Fruit fly (Drosophila melanogaster) whole organism, pupa: ENCODE data around the gene Gal.

Experiments
- CG10348 ChIP-seq: fragments of 200-800 bp; sonication (Bioruptor generic); IDR thresholded peaks from 2 replicates; pipeline ENCODE4 v1.3.6; 2022; ENCODE audit warnings: missing biosample characterization, missing genetic modification characterization
- CG12605 ChIP-seq: fragments of 200-800 bp; sonication (Bioruptor generic); IDR thresholded peaks from 2 replicates; pipeline ENCODE4 v1.3.6; 2022; ENCODE audit warnings: missing biosample characterization, missing genetic modification characterization
- CG13204 ChIP-seq: fragments of 200-800 bp; sonication (Bioruptor generic); optimal IDR thresholded peaks from 2 replicates; lab custom pipeline; 2018; ENCODE audit warnings: missing biosample characterization, mild to moderate bottlenecking, missing genetic modification characterization, moderate library complexity
- CG14655 ChIP-seq: fragments of 200-800 bp; sonication (Bioruptor generic); optimal IDR thresholded peaks from 3 replicates; lab custom pipeline; 2017; ENCODE audit warnings: mild to moderate bottlenecking, missing biosample characterization, missing genetic modification reagents, missing genetic modification characterization
- CG15710 ChIP-seq: fragments of 200-800 bp; sonication (Bioruptor generic); optimal IDR thresholded peaks from 2 replicates; lab custom pipeline; 2018; ENCODE audit warnings: missing biosample characterization, mild to moderate bottlenecking, missing genetic modification characterization, moderate library complexity
- CG17806 ChIP-seq: fragments of 200-800 bp; sonication (Bioruptor generic); optimal IDR thresholded peaks from 2 replicates; lab custom pipeline; 2018; ENCODE audit warnings: missing biosample characterization, mild to moderate bottlenecking, missing genetic modification characterization, moderate library complexity
- CG32121 ChIP-seq: fragments of 200-800 bp; sonication (Bioruptor generic); IDR thresholded peaks from 2 replicates; pipeline ENCODE4 v1.3.6; 2022; ENCODE audit warnings: missing biosample characterization, missing genetic modification characterization
- CG34367 ChIP-seq: fragments of 200-800 bp; sonication (Bioruptor generic); optimal IDR thresholded peaks from 2 replicates; lab custom pipeline; 2018; ENCODE audit warnings: missing biosample characterization, mild to moderate bottlenecking, missing genetic modification characterization
- CG4496 ChIP-seq: fragments of 200-800 bp; sonication (Bioruptor generic); IDR thresholded peaks from 3 replicates; pipeline ENCODE4 v1.3.6; 2022; ENCODE audit warnings: missing biosample characterization, missing genetic modification characterization
- CG8159 ChIP-seq: fragments of 200-800 bp; sonication (Bioruptor generic); optimal IDR thresholded peaks from 3 replicates; lab custom pipeline; 2018; ENCODE audit warnings: missing biosample characterization, mild to moderate bottlenecking, missing genetic modification characterization, moderate library complexity
- CG8301 ChIP-seq: fragments of 200-800 bp; sonication (Bioruptor generic); optimal IDR thresholded peaks from 2 replicates; lab custom pipeline; 2018; ENCODE audit warnings: missing biosample characterization, mild to moderate bottlenecking, missing genetic modification characterization
- CG9948 ChIP-seq: fragments of 200-800 bp; sonication (Bioruptor generic); optimal IDR thresholded peaks from 2 replicates; lab custom pipeline; 2018; ENCODE audit warnings: missing biosample characterization, mild to moderate bottlenecking, missing genetic modification characterization, moderate library complexity
- D1 ChIP-seq: fragments of 200-800 bp; sonication (Bioruptor generic); optimal IDR thresholded peaks from 2 replicates; lab custom pipeline; 2018; ENCODE audit warnings: missing biosample characterization, mild to moderate bottlenecking, missing genetic modification characterization, moderate library complexity
- EcR ChIP-seq: fragments of 200-800 bp; sonication (Bioruptor generic); optimal IDR thresholded peaks from 3 replicates; lab custom pipeline; 2019; ENCODE audit warnings: missing biosample characterization, missing genetic modification characterization, mild to moderate bottlenecking, moderate library complexity, missing genetic modification reagents
- Ets98B ChIP-seq: fragments of 200-800 bp; sonication (Bioruptor generic); IDR thresholded peaks from 2 replicates; pipeline ENCODE4 v1.3.6; 2022; ENCODE audit warnings: missing biosample characterization, missing genetic modification characterization
- Pif1A ChIP-seq: fragments of 200-800 bp; sonication (Bioruptor generic); optimal IDR thresholded peaks from 3 replicates; lab custom pipeline; 2016; ENCODE audit warnings: missing biosample characterization, missing genetic modification characterization
- Pif1B ChIP-seq: fragments of 200-800 bp; sonication (Bioruptor generic); optimal IDR thresholded peaks from 3 replicates; lab custom pipeline; 2016; ENCODE audit warnings: missing biosample characterization, missing genetic modification characterization
- Snoo ChIP-seq: fragments of 200-800 bp; sonication (Bioruptor generic); optimal IDR thresholded peaks from 3 replicates; lab custom pipeline; 2017; ENCODE audit warnings: missing biosample characterization, mild to moderate bottlenecking, missing genetic modification characterization, inconsistent platforms
- fd96Ca ChIP-seq: fragments of 200-800 bp; sonication (Bioruptor generic); IDR thresholded peaks from 3 replicates; pipeline ENCODE4 v1.3.6; 2022; ENCODE audit warnings: missing biosample characterization, missing genetic modification characterization
- gl ChIP-seq: fragments of 200-800 bp; sonication (Bioruptor generic); optimal IDR thresholded peaks from 2 replicates; lab custom pipeline; 2018; ENCODE audit warnings: missing biosample characterization, mild to moderate bottlenecking, missing genetic modification characterization
- rn ChIP-seq: fragments of 200-800 bp; sonication (Bioruptor generic); IDR thresholded peaks from 2 replicates; pipeline ENCODE4 v1.3.6; 2022; ENCODE audit warnings: missing biosample characterization, missing genetic modification characterization

Gene Gal

dm6 chr2L:6047528-6048160, 41.0 kb upstream of the Gal start, which contains the start of gene IPIP:
Gene IPIP, plus strand, starts transcription at chr2L:6048002.
- TF ChIP-seq CG8301 (no peak), Snoo (peak; percentile 24), CG4496 (peak; percentile 50; the same call in 1 of the 3 replicates), Pif1A (GFP tag; lab: Kevin White, UChicago) (no peak), gl (tag; lab: Kevin White, UChicago) (no peak), CG13204 (GFP tag; lab: Kevin White, UChicago) (no peak), CG9948 (no peak), EcR (GFP tag; lab: Kevin White, UChicago) (no peak), CG34367 (tag; lab: Kevin White, UChicago) (no peak), CG10348 (GFP tag; lab: Robert Waterston, UW) (no peak), CG8159 (tag; lab: Kevin White, UChicago) (peak; percentile 7), Pif1B (GFP tag; lab: Kevin White, UChicago) (peak; percentile 17), Ets98B (GFP tag; lab: Robert Waterston, UW) (peak; percentile 32; the same call in 1 of the 2 replicates), CG15710 (tag; lab: Kevin White, UChicago) (peak; percentile 2), CG14655 (GFP tag; lab: Kevin White, UChicago) (no peak), CG17806 (tag; lab: Kevin White, UChicago) (no peak), D1 (tag; lab: Kevin White, UChicago) (no peak), rn (GFP tag; lab: Robert Waterston, UW) (no peak), CG32121 (GFP tag; lab: Robert Waterston, UW) (no peak), CG12605 (no peak), fd96Ca (GFP tag; lab: Robert Waterston, UW) (no peak)

DNA sequence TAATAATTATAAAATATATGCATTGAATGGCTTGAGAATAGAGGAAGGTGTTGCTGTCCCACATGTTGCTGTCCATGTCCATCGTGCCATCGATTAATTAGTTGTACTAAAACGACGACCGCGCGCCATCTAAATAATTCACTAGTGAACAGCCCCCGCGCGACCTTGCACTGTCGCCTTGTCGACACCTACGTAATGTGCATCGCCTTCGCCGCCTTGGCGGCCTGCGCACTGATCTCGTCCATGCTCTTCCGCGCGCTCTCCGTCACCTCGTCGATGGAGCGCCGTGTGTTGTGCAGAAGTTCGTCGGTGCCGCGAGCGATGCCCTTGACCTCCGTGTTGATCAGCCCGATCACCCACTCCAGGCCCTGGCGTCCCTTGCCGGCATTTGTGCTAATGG, 40.2 kb upstream of the Gal start:
- no peak for TF ChIP-seq rn (GFP tag; lab: Robert Waterston, UW)
- no peak for TF ChIP-seq CG34367 (tag; lab: Kevin White, UChicago)
- TF ChIP-seq D1 (tag; lab: Kevin White, UChicago), result no peak
- TF ChIP-seq Pif1B (GFP tag; lab: Kevin White, UChicago), result no peak
- TF ChIP-seq gl (tag; lab: Kevin White, UChicago), result no peak
- TF ChIP-seq Pif1A (GFP tag; lab: Kevin White, UChicago), result no peak
- no peak for TF ChIP-seq fd96Ca (GFP tag; lab: Robert Waterston, UW)
- no peak for TF ChIP-seq Ets98B (GFP tag; lab: Robert Waterston, UW)
- TF ChIP-seq CG10348 (GFP tag; lab: Robert Waterston, UW), result no peak
- TF ChIP-seq EcR (GFP tag; lab: Kevin White, UChicago), result no peak
- TF ChIP-seq CG4496, result no peak
- no peak for TF ChIP-seq CG15710 (tag; lab: Kevin White, UChicago)
- TF ChIP-seq Snoo, result no peak
- TF ChIP-seq CG14655 (GFP tag; lab: Kevin White, UChicago), result no peak
- no peak for TF ChIP-seq CG13204 (GFP tag; lab: Kevin White, UChicago)
- no peak for TF ChIP-seq CG12605
- no peak for TF ChIP-seq CG9948
- no peak for TF ChIP-seq CG8301

dm6 chr2L:6045972-6046718, 39.5 kb upstream of the Gal start, which contains the start of gene Pfas:
Gene Pfas, minus strand, starts transcription at chr2L:6046050.
- TF ChIP-seq CG12605 (no peak), CG32121 (GFP tag; lab: Robert Waterston, UW) (peak; percentile 61), CG9948 (peak; percentile 35), CG15710 (tag; lab: Kevin White, UChicago) (peak; percentile 53), CG13204 (GFP tag; lab: Kevin White, UChicago) (no peak), gl (tag; lab: Kevin White, UChicago) (peak; percentile 3), CG8301 (peak; percentile 50), CG34367 (tag; lab: Kevin White, UChicago) (peak; percentile 28), Ets98B (GFP tag; lab: Robert Waterston, UW) (peak; percentile 65), Snoo (peak; percentile 46), EcR (GFP tag; lab: Kevin White, UChicago) (peak; percentile 96), Pif1B (GFP tag; lab: Kevin White, UChicago) (no peak), CG4496 (peak; percentile 60; the same call in 1 of the 3 replicates), CG8159 (tag; lab: Kevin White, UChicago) (peak; percentile 50), CG17806 (tag; lab: Kevin White, UChicago) (peak; percentile 51), D1 (tag; lab: Kevin White, UChicago) (no peak), fd96Ca (GFP tag; lab: Robert Waterston, UW) (peak; percentile 68; the same call in 2 of the 3 replicates), rn (GFP tag; lab: Robert Waterston, UW) (no peak), CG10348 (GFP tag; lab: Robert Waterston, UW) (no peak), Pif1A (GFP tag; lab: Kevin White, UChicago) (no peak), CG14655 (GFP tag; lab: Kevin White, UChicago) (no peak)

DNA sequence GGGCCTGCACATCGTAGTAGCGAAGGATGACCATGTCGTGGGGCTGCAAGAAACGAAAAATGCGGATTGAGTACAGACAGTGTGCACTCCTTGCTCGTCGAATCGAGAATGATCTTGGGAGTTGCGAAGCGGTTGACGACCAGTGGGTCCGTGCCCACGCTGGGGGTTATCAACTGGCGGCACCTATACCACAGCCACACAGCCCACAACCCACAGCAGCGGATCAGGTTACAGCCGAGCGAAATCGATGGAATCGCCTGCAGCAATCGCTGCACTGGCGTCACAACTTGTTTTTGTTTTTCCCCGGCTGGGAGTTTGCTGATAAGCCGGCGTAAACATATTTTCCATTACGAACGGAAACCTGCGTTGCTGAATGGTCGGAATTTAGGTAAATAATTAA, 38.9 kb upstream of the Gal start:
- TF ChIP-seq CG13204 (GFP tag; lab: Kevin White, UChicago) (no peak), fd96Ca (GFP tag; lab: Robert Waterston, UW) (no peak), Snoo (no peak), CG8159 (tag; lab: Kevin White, UChicago) (no peak)
- TF ChIP-seq, all 21 proteins: peak for 0

DNA sequence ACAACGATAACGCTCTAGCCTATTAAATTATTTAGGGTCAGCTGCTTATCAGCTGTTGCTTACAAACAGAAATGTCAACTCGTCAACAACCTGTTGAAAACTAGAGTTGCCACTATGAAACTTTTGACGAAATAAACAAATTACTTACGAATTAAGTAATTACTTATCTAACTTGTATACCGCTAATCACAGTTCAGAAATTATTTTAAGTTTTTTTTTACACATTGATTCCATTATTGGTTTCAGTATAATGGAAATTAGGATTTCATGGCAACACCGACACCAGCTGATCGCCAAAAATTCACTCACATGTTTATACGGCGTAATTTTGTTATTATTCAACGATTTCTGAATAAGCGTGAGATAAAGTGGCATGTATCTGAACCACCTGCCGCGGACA, 31.2 kb upstream of the Gal start, which contains the start of the genes CG9117 and CG31643:
CG9117 (minus strand) TSS at position 73 of the 400 bp plus-strand sequence.
CG31643 (plus strand) TSS at position 288 of the 400 bp plus-strand sequence.
- TF ChIP-seq CG17806 (tag; lab: Kevin White, UChicago) (peak; percentile 39), CG15710 (tag; lab: Kevin White, UChicago) (peak; percentile 68), Ets98B (GFP tag; lab: Robert Waterston, UW) (peak; percentile 41), CG8301 (no peak), Snoo (peak; percentile 8), CG9948 (peak; percentile 24), CG12605 (peak; percentile 78; the same call in 1 of the 2 replicates), rn (GFP tag; lab: Robert Waterston, UW) (no peak)
